Fruit fly (Drosophila melanogaster): Measurements from ENCODE around the gene CG34279.

dm6 chr3R:17377503-17377902 is 25.6 kb downstream of the CG34279 start:
- TF ChIP-seq ERR (GFP tag; optimal IDR thresholded peaks at IDR 0.05) (no peak), Tbp (GFP tag; optimal IDR thresholded peaks at IDR 0.05) (no peak), en (GFP tag; optimal IDR thresholded peaks at IDR 0.05) (no peak), CG7963 (GFP tag; IDR thresholded peaks at IDR 0.05; ENCODE audit: partially characterized antibody) (no peak), CG4424 (GFP tag; optimal IDR thresholded peaks at IDR 0.05) (no peak), amos (GFP tag; IDR thresholded peaks at IDR 0.05; ENCODE audit: partially characterized antibody) (no peak), CG3065 (GFP tag; optimal IDR thresholded peaks at IDR 0.05) (no peak), CG5953 (GFP tag; IDR thresholded peaks at IDR 0.05) (no peak), Pdp1 (GFP tag; optimal IDR thresholded peaks at IDR 0.05) (peak in 1 of 2 experiments; percentile 43), lab (GFP tag; optimal IDR thresholded peaks at IDR 0.05) (no peak)

Data from whole organism, embryonic.